Fruit fly (Drosophila melanogaster) whole organism, embryonic: ENCODE results near the gene Duox.

Experiments
- Adf1 ChIP-seq: fragments of 200-800 bp; sonication (Bioruptor generic); IDR thresholded peaks from 2 replicates; pipeline ENCODE4 v1.3.6; 2022; ENCODE audit warnings: missing biosample characterization, missing genetic modification characterization
- Antp ChIP-seq: fragments of 200-800 bp; sonication (Bioruptor generic); optimal IDR thresholded peaks from 3 replicates; lab custom pipeline; 2016; ENCODE audit warnings: missing biosample characterization, missing genetic modification characterization
- Atf-2 ChIP-seq: fragments of 200-800 bp; sonication (Bioruptor generic); optimal IDR thresholded peaks from 2 replicates; lab custom pipeline; 2016; ENCODE audit warnings: missing biosample characterization, missing genetic modification characterization
- B-H1 ChIP-seq: fragments of 200-800 bp; sonication (Bioruptor generic); IDR thresholded peaks from 3 replicates; pipeline ENCODE4 v1.3.6; 2022; ENCODE audit warnings: missing biosample characterization, missing genetic modification characterization
- Bteb2 ChIP-seq: fragments of 200-800 bp; sonication (Bioruptor generic); optimal IDR thresholded peaks from 2 replicates; lab custom pipeline; 2016; ENCODE audit warnings: missing biosample characterization, missing genetic modification characterization
- CG10147 ChIP-seq: fragments of 200-800 bp; sonication (Bioruptor generic); optimal IDR thresholded peaks from 2 replicates; lab custom pipeline; 2019; ENCODE audit warnings: missing biosample characterization, mild to moderate bottlenecking, missing genetic modification characterization, moderate library complexity
- CG1024 ChIP-seq: fragments of 200-800 bp; sonication (Bioruptor generic); IDR thresholded peaks from 2 replicates; pipeline ENCODE4 v1.3.6; 2022; ENCODE audit warnings: missing biosample characterization, missing genetic modification characterization
- CG10267 ChIP-seq: fragments of 200-800 bp; sonication (Bioruptor generic); optimal IDR thresholded peaks from 2 replicates; lab custom pipeline; 2018; ENCODE audit warnings: missing biosample characterization, mild to moderate bottlenecking, missing genetic modification characterization, moderate library complexity
- CG1233 ChIP-seq: fragments of 200-800 bp; sonication (Bioruptor generic); optimal IDR thresholded peaks from 4 replicates; lab custom pipeline; 2018; ENCODE audit warnings: missing biosample characterization, mild to moderate bottlenecking, missing genetic modification characterization
- CG1529 ChIP-seq: fragments of 200-800 bp; sonication (Bioruptor generic); optimal IDR thresholded peaks from 3 replicates; lab custom pipeline; 2018; ENCODE audit warnings: missing biosample characterization, missing genetic modification characterization
- CG1792 ChIP-seq: fragments of 200-800 bp; sonication (Bioruptor generic); optimal IDR thresholded peaks from 2 replicates; lab custom pipeline; 2016; ENCODE audit warnings: missing biosample characterization, missing genetic modification characterization
- CG18262 ChIP-seq: fragments of 200-800 bp; optimal IDR thresholded peaks from 3 replicates; lab custom pipeline; 2019; ENCODE audit warnings: missing biosample characterization, mild to moderate bottlenecking, missing genetic modification characterization, moderate library complexity
- CG18764 ChIP-seq: fragments of 200-800 bp; sonication (Bioruptor generic); optimal IDR thresholded peaks from 3 replicates; lab custom pipeline; 2016; ENCODE audit warnings: missing biosample characterization, missing genetic modification characterization
- CG3163 ChIP-seq: fragments of 200-800 bp; sonication (Bioruptor generic); optimal IDR thresholded peaks from 3 replicates; lab custom pipeline; 2016; ENCODE audit warnings: missing biosample characterization, missing genetic modification characterization
- CG3281 ChIP-seq: fragments of 200-800 bp; sonication (Bioruptor generic); optimal IDR thresholded peaks from 3 replicates; lab custom pipeline; 2017; ENCODE audit warnings: missing biosample characterization, mild to moderate bottlenecking, missing genetic modification characterization
- CG33213 ChIP-seq: fragments of 200-800 bp; sonication (Bioruptor generic); optimal IDR thresholded peaks from 3 replicates; lab custom pipeline; 2016; ENCODE audit warnings: missing biosample characterization, missing genetic modification characterization
- CG34422 ChIP-seq: fragments of 200-800 bp; sonication (Bioruptor generic); IDR thresholded peaks from 3 replicates; pipeline ENCODE4 v1.3.6; 2022; ENCODE audit warnings: missing biosample characterization, missing genetic modification characterization
- CG4328 ChIP-seq: fragments of 200-800 bp; sonication (Bioruptor generic); optimal IDR thresholded peaks from 3 replicates; lab custom pipeline; 2017; ENCODE audit warnings: missing biosample characterization, missing genetic modification reagents, missing genetic modification characterization
- CG7786 ChIP-seq: fragments of 200-800 bp; sonication (Bioruptor generic); optimal IDR thresholded peaks from 2 replicates; lab custom pipeline; 2016; ENCODE audit warnings: missing biosample characterization, missing genetic modification characterization
- CG7839 ChIP-seq: fragments of 200-800 bp; sonication (Bioruptor generic); optimal IDR thresholded peaks from 3 replicates; lab custom pipeline; 2018; ENCODE audit warnings: missing biosample characterization, mild to moderate bottlenecking, missing genetic modification characterization, moderate library complexity
- CG8359 ChIP-seq: fragments of 200-800 bp; sonication (Bioruptor generic); optimal IDR thresholded peaks from 2 replicates; lab custom pipeline; 2017; ENCODE audit warnings: missing biosample characterization, mild to moderate bottlenecking, missing genetic modification characterization, borderline replicate concordance
- Dll ChIP-seq: fragments of 200-800 bp; sonication (Bioruptor generic); IDR thresholded peaks from 4 replicates; pipeline ENCODE4 v1.3.6; 2022; ENCODE audit warnings: missing biosample characterization, missing genetic modification characterization; ENCODE audit not compliant: partially characterized antibody
- E2f1 ChIP-seq: fragments of 200-800 bp; sonication (Bioruptor generic); IDR thresholded peaks from 2 replicates; pipeline ENCODE4 v1.3.6; 2022; ENCODE audit warnings: missing biosample characterization, missing genetic modification characterization
- Eip74EF ChIP-seq, 2 experiments: fragments of 200-800 bp in 1 of 2; fragments of >200 bp in 1 of 2; sonication (Bioruptor generic) in 1 of 2; optimal IDR thresholded peaks; 2 replicates each; lab custom pipeline; 2017 to 2019; ENCODE audit warnings: missing biosample characterization in 2 of 2, missing genetic modification characterization in 2 of 2, mild to moderate bottlenecking in 1 of 2, moderate library complexity in 1 of 2
- HLH3B ChIP-seq: fragments of 200-800 bp; sonication (Bioruptor generic); IDR thresholded peaks from 2 replicates; pipeline ENCODE4 v1.3.6; 2022; ENCODE audit warnings: missing biosample characterization, missing genetic modification characterization
- HLH54F ChIP-seq: fragments of 200-800 bp; sonication (Bioruptor generic); optimal IDR thresholded peaks from 3 replicates; lab custom pipeline; 2016; ENCODE audit warnings: missing biosample characterization, missing genetic modification characterization
- Hand ChIP-seq: fragments of 200-800 bp; sonication (Bioruptor generic); optimal IDR thresholded peaks from 2 replicates; lab custom pipeline; 2017; ENCODE audit warnings: mild to moderate bottlenecking, missing biosample characterization, missing genetic modification reagents, missing genetic modification characterization
- Hsf ChIP-seq: fragments of 200-800 bp; sonication (Bioruptor generic); optimal IDR thresholded peaks from 3 replicates; lab custom pipeline; 2016; ENCODE audit warnings: missing biosample characterization, missing genetic modification characterization
- Jarid2 ChIP-seq: fragments of 200-800 bp; sonication (Bioruptor generic); optimal IDR thresholded peaks from 3 replicates; lab custom pipeline; 2017; ENCODE audit warnings: mild to moderate bottlenecking, missing biosample characterization, missing genetic modification reagents, missing genetic modification characterization
- Kr ChIP-seq: fragments of 200-800 bp; sonication (Bioruptor generic); optimal IDR thresholded peaks from 2 replicates; lab custom pipeline; 2017; ENCODE audit warnings: missing biosample characterization, mild to moderate bottlenecking, missing genetic modification characterization
- Med ChIP-seq: fragments of 200-800 bp; sonication (Bioruptor generic); peaks from one replicate; lab custom pipeline; 2016; ENCODE audit warnings: missing biosample characterization, missing genetic modification characterization, mild to moderate bottlenecking, inconsistent platforms, moderate library complexity
- Meics ChIP-seq: fragments of 200-800 bp; sonication (Bioruptor generic); optimal IDR thresholded peaks from 2 replicates; lab custom pipeline; 2017; ENCODE audit warnings: missing biosample characterization, mild to moderate bottlenecking, missing genetic modification characterization
- NC2β ChIP-seq: fragments of 200-800 bp; sonication (Bioruptor generic); optimal IDR thresholded peaks from 2 replicates; lab custom pipeline; 2016; ENCODE audit warnings: missing biosample characterization, missing genetic modification characterization
- NfI ChIP-seq: fragments of 200-800 bp; sonication (Bioruptor generic); optimal IDR thresholded peaks from 3 replicates; lab custom pipeline; 2018; ENCODE audit warnings: missing biosample characterization, mild to moderate bottlenecking, missing genetic modification characterization, moderate library complexity
- Optix ChIP-seq: fragments of 200-800 bp; sonication (Bioruptor generic); IDR thresholded peaks from 3 replicates; pipeline ENCODE4 v1.3.6; 2022; ENCODE audit warnings: missing biosample characterization, missing genetic modification characterization
- PHDP ChIP-seq: fragments of 200-800 bp; sonication (Bioruptor generic); optimal IDR thresholded peaks from 3 replicates; lab custom pipeline; 2018; ENCODE audit warnings: missing biosample characterization, mild to moderate bottlenecking, missing genetic modification characterization, moderate library complexity
- chn ChIP-seq: fragments of 200-800 bp; sonication (Bioruptor generic); optimal IDR thresholded peaks from 2 replicates; lab custom pipeline; 2016; ENCODE audit warnings: missing biosample characterization, missing genetic modification characterization
- croc ChIP-seq: fragments of 200-800 bp; sonication (Bioruptor generic); conservative IDR thresholded peaks from 3 replicates; pipeline ENCODE4 v1.3.6; 2022; ENCODE audit warnings: missing biosample characterization, missing genetic modification characterization
- crol ChIP-seq: fragments of 200-800 bp; sonication (Bioruptor generic); IDR thresholded peaks from 2 replicates; pipeline ENCODE4 v1.3.6; 2022; ENCODE audit warnings: missing biosample characterization, missing genetic modification characterization
- dm ChIP-seq: fragments of 200-800 bp; sonication (Bioruptor generic); optimal IDR thresholded peaks from 3 replicates; lab custom pipeline; 2016; ENCODE audit warnings: missing biosample characterization, missing genetic modification characterization
- hbn ChIP-seq: fragments of 200-800 bp; sonication (Bioruptor generic); IDR thresholded peaks from 2 replicates; pipeline ENCODE4 v1.3.6; 2022; ENCODE audit warnings: missing biosample characterization, missing genetic modification characterization; ENCODE audit not compliant: partially characterized antibody
- jumu ChIP-seq: fragments of 200-800 bp; sonication (Bioruptor generic); optimal IDR thresholded peaks from 3 replicates; lab custom pipeline; 2016; ENCODE audit warnings: missing biosample characterization, missing genetic modification characterization
- klu ChIP-seq: fragments of 200-800 bp; sonication (Bioruptor generic); IDR thresholded peaks from 2 replicates; pipeline ENCODE4 v1.3.6; 2022; ENCODE audit warnings: missing biosample characterization, missing genetic modification characterization
- lbe ChIP-seq: fragments of 200-800 bp; sonication (Bioruptor generic); optimal IDR thresholded peaks from 2 replicates; lab custom pipeline; 2016; ENCODE audit warnings: missing biosample characterization, mild to moderate bottlenecking, missing genetic modification characterization
- pb ChIP-seq: fragments of 200-800 bp; sonication (Bioruptor generic); optimal IDR thresholded peaks from 3 replicates; lab custom pipeline; 2016; ENCODE audit warnings: missing biosample characterization, missing genetic modification characterization
- psq ChIP-seq: fragments of 200-800 bp; sonication (Bioruptor generic); optimal IDR thresholded peaks from 2 replicates; lab custom pipeline; 2017; ENCODE audit warnings: missing biosample characterization, missing genetic modification characterization
- ranshi ChIP-seq: fragments of 200-800 bp; sonication (Bioruptor generic); IDR thresholded peaks from 2 replicates; pipeline ENCODE4 v1.3.6; 2022; ENCODE audit warnings: missing biosample characterization, missing genetic modification characterization
- so ChIP-seq: fragments of 200-800 bp; sonication (Bioruptor generic); IDR thresholded peaks from 3 replicates; pipeline ENCODE4 v1.3.6; 2022; ENCODE audit warnings: missing biosample characterization, missing genetic modification characterization
- sob ChIP-seq: fragments of 200-800 bp; sonication (Bioruptor generic); IDR thresholded peaks from 2 replicates; pipeline ENCODE4 v1.3.6; 2022; ENCODE audit warnings: missing biosample characterization, missing genetic modification characterization
- trh ChIP-seq: fragments of 200-800 bp; sonication (Bioruptor generic); optimal IDR thresholded peaks from 2 replicates; lab custom pipeline; 2016; ENCODE audit warnings: missing biosample characterization, missing genetic modification characterization

The Duox gene

DNA sequence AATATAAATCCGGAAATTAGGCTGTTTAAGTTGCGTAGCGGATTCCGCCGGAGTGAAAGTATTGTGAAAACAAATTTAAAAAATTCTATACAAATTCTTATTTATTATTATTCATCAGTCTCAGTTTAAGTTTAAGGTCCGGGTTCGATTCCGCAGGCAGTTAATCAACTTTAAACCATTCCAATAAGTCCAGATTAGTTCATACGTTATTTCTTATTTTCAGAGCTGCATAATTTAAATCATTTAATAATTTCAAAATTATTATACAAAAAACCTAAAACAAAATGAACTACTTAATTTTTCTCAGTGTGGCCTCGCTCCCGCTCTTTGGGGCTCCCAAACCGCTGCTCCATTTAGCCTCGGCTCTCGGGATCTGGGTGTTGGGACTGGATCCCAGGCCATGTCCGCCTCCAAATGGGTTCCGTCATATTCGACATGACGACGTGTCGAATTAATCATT is 323 bp upstream of the Duox start (continued):
- TF ChIP-seq CG18764 (GFP tag; lab: Kevin White, UChicago) (peak; percentile 69), NfI (GFP tag; lab: Kevin White, UChicago) (peak; percentile 82), NC2β (peak; percentile 42), ranshi (GFP tag; lab: Robert Waterston, UW) (peak; percentile 42; the same call in 1 of the 2 replicates), hbn (GFP tag; lab: Robert Waterston, UW) (no peak), Jarid2 (GFP tag; lab: Kevin White, UChicago) (peak; percentile 42), E2f1 (peak; percentile 66; the same call in 1 of the 2 replicates), CG3281 (GFP tag; lab: Kevin White, UChicago) (peak; percentile 90), CG10267 (tag; lab: Kevin White, UChicago) (peak; percentile 88), Bteb2 (GFP tag; lab: Kevin White, UChicago) (peak; percentile 66), CG4328 (GFP tag; lab: Kevin White, UChicago) (peak; percentile 87), HLH54F (peak; percentile 50), PHDP (tag; lab: Kevin White, UChicago) (peak; percentile 85), CG3163 (GFP tag; lab: Kevin White, UChicago) (no peak), HLH3B (GFP tag; lab: Robert Waterston, UW) (peak; percentile 74), CG7786 (GFP tag; lab: Kevin White, UChicago) (peak; percentile 31), dm (GFP tag; lab: Kevin White, UChicago) (no peak), Meics (GFP tag; lab: Kevin White, UChicago) (peak; percentile 92), CG1233 (GFP tag; lab: Kevin White, UChicago) (peak; percentile 88), CG10147 (GFP tag; lab: Kevin White, UChicago) (peak; percentile 93), Dll (GFP tag; lab: Robert Waterston, UW) (no peak), CG18262 (peak; percentile 98), CG1792 (no peak), Adf1 (peak; percentile 30; the same call in 1 of the 2 replicates), so (GFP tag; lab: Robert Waterston, UW) (peak; percentile 82), B-H1 (peak; percentile 57; the same call in 2 of the 3 replicates), psq (GFP tag; lab: Kevin White, UChicago) (no peak), CG1024 (GFP tag; lab: Robert Waterston, UW) (no peak), Antp (peak; percentile 7), trh (GFP tag; lab: Kevin White, UChicago) (peak; percentile 73), Atf-2 (GFP tag; lab: Kevin White, UChicago) (peak; percentile 43), crol (GFP tag; lab: Robert Waterston, UW) (0 out of 2 replicates have a peak, but pooled peaks have one; percentile 1), CG7839 (tag; lab: Kevin White, UChicago) (peak; percentile 94), jumu (GFP tag; lab: Kevin White, UChicago) (peak; percentile 5), chn (peak; percentile 68), CG34422 (GFP tag; lab: Robert Waterston, UW) (peak; percentile 69; the same call in 2 of the 3 replicates), CG1529 (GFP tag; lab: Kevin White, UChicago) (peak; percentile 91), klu (peak; percentile 75; the same call in 1 of the 2 replicates), CG33213 (peak; percentile 47), CG8359 (GFP tag; lab: Kevin White, UChicago) (peak; percentile 83), croc (GFP tag; lab: Robert Waterston, UW) (peak; percentile 86), pb (GFP tag; lab: Kevin White, UChicago) (no peak), Med (peak; percentile 67), Eip74EF (GFP tag; optimal IDR thresholded peaks at IDR 0.05; lab: Kevin White, UChicago) (peak in 1 of 2 experiments; percentile 93), Hsf (peak; percentile 79), lbe (GFP tag; lab: Kevin White, UChicago) (peak; percentile 76), Optix (GFP tag; lab: Robert Waterston, UW) (peak; percentile 54; the same call in 2 of the 3 replicates), Kr (GFP tag; lab: Kevin White, UChicago) (peak; percentile 49), sob (GFP tag; lab: Robert Waterston, UW) (peak; percentile 75; the same call in 1 of the 2 replicates), Hand (peak; percentile 73)
